Worm (Caenorhabditis elegans) whole organism, L4 larva: ENCODE data around the gene rmd-3.

Experiments
- F10B5.3 ChIP-seq: sonication (generic microtip); optimal IDR thresholded peaks from 2 replicates; lab custom pipeline; 2016; ENCODE audit warnings: mild to moderate bottlenecking, missing genetic modification characterization, missing compliant biosample characterization
- F26F4.8 ChIP-seq: fragments of 200-800 bp; sonication (Bioruptor generic); conservative IDR thresholded peaks from 2 replicates; pipeline ENCODE4 v1.3.6; 2022; ENCODE audit warnings: missing genetic modification characterization, missing compliant biosample characterization
- F44E2.7 ChIP-seq: fragments of 200-800 bp; sonication (Bioruptor generic); IDR thresholded peaks from 2 replicates; pipeline ENCODE4 v2.1.2; 2022; ENCODE audit warnings: missing genetic modification characterization, missing compliant biosample characterization
- T20F7.1 ChIP-seq: fragments of 200-800 bp; sonication (Bioruptor generic); optimal IDR thresholded peaks from 2 replicates; lab custom pipeline; 2018; ENCODE audit warnings: mild to moderate bottlenecking, missing genetic modification characterization, missing compliant biosample characterization
- Y75B8A.6 ChIP-seq: fragments of 200-800 bp; sonication (Bioruptor generic); IDR thresholded peaks from 2 replicates; pipeline ENCODE4 v1.3.6; 2022; ENCODE audit warnings: missing genetic modification reagents, missing genetic modification characterization, missing compliant biosample characterization
- ZK546.5 ChIP-seq, 2 experiments: sonication (generic microtip); optimal IDR thresholded peaks; 2 replicates each; lab custom pipeline; 2017; ENCODE audit warnings: missing biosample characterization in 2 of 2, missing genetic modification characterization in 2 of 2
- aha-1 ChIP-seq: fragments of 150-350 bp; peaks from one replicate; lab custom pipeline; 2014; ENCODE audit warnings: missing biosample characterization, missing genetic modification characterization
- arid-1 ChIP-seq: fragments of 200-800 bp; sonication (Bioruptor generic); conservative IDR thresholded peaks from 2 replicates; pipeline ENCODE4 v1.3.6; 2022; ENCODE audit warnings: missing genetic modification reagents, missing genetic modification characterization, missing compliant biosample characterization
- attf-4 ChIP-seq: sonication (generic microtip); optimal IDR thresholded peaks from 3 replicates; lab custom pipeline; 2017; ENCODE audit warnings: missing biosample characterization, missing genetic modification characterization
- ceh-28 ChIP-seq: fragments of 150-350 bp; optimal IDR thresholded peaks from 2 replicates; lab custom pipeline; 2014; ENCODE audit warnings: missing biosample characterization, missing genetic modification reagents, missing genetic modification characterization
- cey-2 ChIP-seq: sonication (generic microtip); optimal IDR thresholded peaks from 3 replicates; lab custom pipeline; 2017; ENCODE audit warnings: missing genetic modification characterization, mild to moderate bottlenecking, missing compliant biosample characterization, antibody characterized with exemption, borderline replicate concordance; ENCODE audit not compliant: insufficient read depth
- daf-16 ChIP-seq, 3 experiments: sonication (generic microtip); optimal IDR thresholded peaks; 2 replicates each; lab custom pipeline; 2016 to 2017; ENCODE audit warnings: missing genetic modification characterization in 3 of 3, missing genetic modification reagents in 3 of 3, mild to moderate bottlenecking in 2 of 3, missing compliant biosample characterization in 2 of 3, missing biosample characterization in 1 of 3, moderate library complexity in 1 of 3
- dmd-6 ChIP-seq: fragments of 200-800 bp; sonication (Bioruptor generic); IDR thresholded peaks from 2 replicates; pipeline ENCODE4 v1.3.6; 2022; ENCODE audit warnings: missing genetic modification reagents, missing genetic modification characterization, missing compliant biosample characterization
- dmd-9 ChIP-seq: fragments of 200-800 bp; sonication (Bioruptor generic); IDR thresholded peaks from 2 replicates; pipeline ENCODE4 v1.3.6; 2022; ENCODE audit warnings: missing genetic modification reagents, missing genetic modification characterization, missing compliant biosample characterization
- fkh-10 ChIP-seq: fragments of 150-350 bp; optimal IDR thresholded peaks from 2 replicates; lab custom pipeline; 2014; ENCODE audit warnings: missing biosample characterization, missing genetic modification reagents, missing genetic modification characterization
- fos-1 ChIP-seq: fragments of 150-350 bp; optimal IDR thresholded peaks from 2 replicates; lab custom pipeline; 2014; ENCODE audit warnings: missing biosample characterization, missing genetic modification characterization
- hlh-11 ChIP-seq: fragments of 200-800 bp; sonication (Bioruptor generic); optimal IDR thresholded peaks from 2 replicates; lab custom pipeline; 2018; ENCODE audit warnings: mild to moderate bottlenecking, missing genetic modification characterization, missing compliant biosample characterization
- hlh-30 ChIP-seq: sonication (generic microtip); optimal IDR thresholded peaks from 2 replicates; lab custom pipeline; 2017; ENCODE audit warnings: antibody characterized with exemption, mild to moderate bottlenecking, missing genetic modification characterization, missing compliant biosample characterization; ENCODE audit not compliant: insufficient read depth
- hmg-1.1 ChIP-seq: fragments of 200-800 bp; sonication (Bioruptor generic); IDR thresholded peaks from 2 replicates; pipeline ENCODE4 v1.3.6; 2022; ENCODE audit warnings: missing genetic modification reagents, missing genetic modification characterization, missing compliant biosample characterization
- lim-7 ChIP-seq: fragments of 200-800 bp; sonication (Bioruptor generic); IDR thresholded peaks from 2 replicates; pipeline ENCODE4 v1.3.6; 2022; ENCODE audit warnings: missing genetic modification characterization, missing compliant biosample characterization
- lin-1 ChIP-seq: fragments of 200-800 bp; sonication (Bioruptor generic); IDR thresholded peaks from 2 replicates; pipeline ENCODE4 v1.3.6; 2022; ENCODE audit warnings: missing genetic modification reagents, missing genetic modification characterization, missing compliant biosample characterization
- lin-13 ChIP-seq: fragments of 150-350 bp; optimal IDR thresholded peaks from 2 replicates; lab custom pipeline; 2014; ENCODE audit warnings: missing biosample characterization, missing genetic modification reagents, missing genetic modification characterization
- lin-29 ChIP-seq: fragments of 200-800 bp; sonication (Bioruptor generic); IDR thresholded peaks from 2 replicates; pipeline ENCODE4 v1.3.6; 2022; ENCODE audit warnings: missing genetic modification reagents, missing genetic modification characterization, missing compliant biosample characterization
- lin-38 ChIP-seq: fragments of 200-800 bp; sonication (Bioruptor generic); IDR thresholded peaks from 2 replicates; pipeline ENCODE4 v1.3.6; 2022; ENCODE audit warnings: missing genetic modification reagents, missing genetic modification characterization, missing compliant biosample characterization
- lsy-2 ChIP-seq, 2 experiments: fragments of 150-350 bp in 1 of 2; sonication (generic microtip) in 1 of 2; optimal IDR thresholded peaks; 2 replicates each; lab custom pipeline; 2014 to 2017; ENCODE audit warnings: missing biosample characterization in 2 of 2, missing genetic modification characterization in 2 of 2
- mdl-1 ChIP-seq, 2 experiments: fragments of 150-350 bp in 1 of 2; sonication (generic microtip) in 1 of 2; optimal IDR thresholded peaks; 2 replicates each; lab custom pipeline; 2014 to 2017; ENCODE audit warnings: missing biosample characterization in 2 of 2, missing genetic modification characterization in 2 of 2
- mes-2 ChIP-seq: sonication (generic microtip); optimal IDR thresholded peaks from 2 replicates; lab custom pipeline; 2016; ENCODE audit warnings: missing genotype, mild to moderate bottlenecking, missing genetic modification characterization, missing compliant biosample characterization; ENCODE audit not compliant: poor library complexity, severe bottlenecking
- mxl-3 ChIP-seq: fragments of 200-800 bp; sonication (Bioruptor generic); optimal IDR thresholded peaks from 2 replicates; lab custom pipeline; 2018; ENCODE audit warnings: mild to moderate bottlenecking, missing genetic modification characterization, missing compliant biosample characterization
- nhr-28 ChIP-seq: fragments of 150-350 bp; optimal IDR thresholded peaks from 2 replicates; lab custom pipeline; 2014; ENCODE audit warnings: missing biosample characterization, missing genetic modification characterization
- nhr-48 ChIP-seq: sonication (generic microtip); optimal IDR thresholded peaks from 2 replicates; lab custom pipeline; 2016; ENCODE audit warnings: mild to moderate bottlenecking, missing genetic modification characterization, missing compliant biosample characterization
- nhr-6 ChIP-seq: fragments of 150-350 bp; optimal IDR thresholded peaks from 2 replicates; lab custom pipeline; 2014; ENCODE audit warnings: missing biosample characterization, missing genetic modification characterization
- nhr-76 ChIP-seq: fragments of 150-350 bp; optimal IDR thresholded peaks from 2 replicates; lab custom pipeline; 2014; ENCODE audit warnings: missing biosample characterization, missing genetic modification characterization
- nhr-77 ChIP-seq: fragments of 150-350 bp; optimal IDR thresholded peaks from 2 replicates; lab custom pipeline; 2014; ENCODE audit warnings: missing biosample characterization, missing genetic modification characterization
- pha-4 ChIP-seq, 2 experiments: fragments of 150-350 bp in 1 of 2; fragments of 200-800 bp in 1 of 2; sonication (Bioruptor generic) in 1 of 2; IDR thresholded peaks in 1 of 2; optimal IDR thresholded peaks in 1 of 2; 2 replicates each; pipeline versions ENCODE4 v1.3.6 to Lab custom; 2014 to 2022; ENCODE audit warnings: missing genetic modification characterization in 2 of 2, missing genetic modification reagents in 2 of 2, missing biosample characterization in 1 of 2, missing compliant biosample characterization in 1 of 2
- rbr-2 ChIP-seq: sonication (generic microtip); optimal IDR thresholded peaks from 2 replicates; lab custom pipeline; 2016; ENCODE audit warnings: missing genotype, missing genetic modification characterization, missing compliant biosample characterization
- set-16 ChIP-seq: fragments of 200-800 bp; sonication (Bioruptor generic); IDR thresholded peaks from 2 replicates; pipeline ENCODE4 v1.3.6; 2022; ENCODE audit warnings: missing genetic modification reagents, missing genetic modification characterization, missing compliant biosample characterization
- spr-3 ChIP-seq: fragments of 200-800 bp; sonication (Bioruptor generic); optimal IDR thresholded peaks from 2 replicates; lab custom pipeline; 2018; ENCODE audit warnings: mild to moderate bottlenecking, missing genetic modification characterization, missing compliant biosample characterization
- tag-97 ChIP-seq: fragments of 200-800 bp; sonication (Bioruptor generic); IDR thresholded peaks from 2 replicates; pipeline ENCODE4 v1.3.6; 2022; ENCODE audit warnings: missing genetic modification characterization, missing compliant biosample characterization
- unc-130 ChIP-seq: sonication (generic microtip); optimal IDR thresholded peaks from 2 replicates; lab custom pipeline; 2016; ENCODE audit warnings: missing genetic modification reagents, missing genetic modification characterization, missing compliant biosample characterization
- unc-62 ChIP-seq, 3 experiments: fragments of 150-350 bp in 1 of 3; sonication (generic microtip); optimal IDR thresholded peaks in 2 of 3; peaks in 1 of 3; 1 replicate in 1 of 3; 2 replicates in 2 of 3; lab custom pipeline; 2014 to 2017; ENCODE audit warnings: missing biosample characterization in 3 of 3, missing genetic modification characterization in 3 of 3, missing genetic modification reagents in 3 of 3, missing genotype in 1 of 3
- ztf-11 ChIP-seq: fragments of 150-350 bp; optimal IDR thresholded peaks from 2 replicates; lab custom pipeline; 2014; ENCODE audit warnings: missing biosample characterization, missing genetic modification characterization
- ztf-7 ChIP-seq: fragments of 150-350 bp; optimal IDR thresholded peaks from 2 replicates; lab custom pipeline; 2014; ENCODE audit warnings: missing biosample characterization, missing genetic modification characterization

rmd-3 gene

ce11 chrII:11305627-11306449, 33.6 kb downstream of the rmd-3 start, which contains the start of gene rsf-1 (continued):
- TF ChIP-seq hlh-30 (tag; lab: Kevin White, UChicago): peak; percentile 16
- peak; percentile 68 for TF ChIP-seq aha-1
- no peak for TF ChIP-seq ceh-28
- TF ChIP-seq F26F4.8 (GFP tag; lab: Robert Waterston, UW): no peak

ce11 chrII:11302591-11302990, 36.8 kb downstream of the rmd-3 start, which contains the start of gene samp-1:
Gene samp-1, plus strand, starts transcription at chrII:11302891.
- TF ChIP-seq nhr-77 (tag; lab: Kevin White, UChicago): no peak
- TF ChIP-seq lin-29: no peak
- TF ChIP-seq pha-4 (GFP tag; IDR thresholded peaks at IDR 0.05; lab: Robert Waterston, UW): peak; percentile 21; the same call in 1 of the 2 replicates
- TF ChIP-seq pha-4 (tag; optimal IDR thresholded peaks at IDR 0.05; lab: Kevin White, UChicago): no peak
- TF ChIP-seq lin-38 (GFP tag; lab: Robert Waterston, UW): peak; percentile 37; the same call in 1 of the 2 replicates
- TF ChIP-seq mdl-1 (tag; optimal IDR thresholded peaks at IDR 0.05; lab: Kevin White, UChicago): no peak
- TF ChIP-seq ztf-11: no peak
- TF ChIP-seq aha-1: no peak
- no peak for TF ChIP-seq nhr-48 (tag; lab: Kevin White, UChicago)
- no peak for TF ChIP-seq lin-1 (GFP tag; lab: Robert Waterston, UW)
- TF ChIP-seq mxl-3: no peak
- TF ChIP-seq tag-97 (GFP tag; lab: Robert Waterston, UW): no peak
- TF ChIP-seq unc-62 (GFP tag; optimal IDR thresholded peaks at IDR 0.05 in 1 of 2; lab: Kevin White, UChicago): peak in 1 of 2 experiments; percentile 78
- TF ChIP-seq unc-62 (tag; optimal IDR thresholded peaks at IDR 0.05; lab: Kevin White, UChicago): no peak
- TF ChIP-seq lim-7 (GFP tag; lab: Robert Waterston, UW): no peak
- no peak for TF ChIP-seq fkh-10 (GFP tag; lab: Kevin White, UChicago)
- no peak for TF ChIP-seq set-16 (GFP tag; lab: Robert Waterston, UW)
- no peak for TF ChIP-seq hlh-30 (tag; lab: Kevin White, UChicago)
- TF ChIP-seq F44E2.7 (GFP tag; lab: Robert Waterston, UW): no peak

DNA sequence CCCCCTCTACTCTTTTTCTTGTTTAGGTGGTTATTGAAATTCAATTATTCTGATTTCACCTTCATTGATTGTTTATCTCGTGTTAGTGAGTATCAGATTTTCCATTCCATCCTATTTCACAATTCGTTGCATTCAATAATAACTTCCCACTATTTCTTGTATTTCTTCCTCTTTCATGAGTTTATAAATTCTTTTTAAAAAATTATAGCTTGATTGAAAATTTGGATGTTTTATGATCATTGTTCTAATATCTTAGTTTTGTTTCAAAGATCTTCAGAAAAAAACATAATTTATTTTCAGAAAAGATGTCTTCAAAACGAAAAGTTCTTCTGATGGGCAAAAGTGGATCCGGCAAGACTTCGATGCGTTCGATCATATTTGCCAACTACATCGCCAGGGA, 38.3 kb downstream of the rmd-3 start, which contains the start of gene raga-1:
Gene raga-1, plus strand, starts transcription at position 301 of the 400 bp plus-strand sequence.
- no peak for TF ChIP-seq F10B5.3
- no peak for TF ChIP-seq ZK546.5 (tag; optimal IDR thresholded peaks at IDR 0.05; lab: Kevin White, UChicago)
- TF ChIP-seq dmd-6 (GFP tag; lab: Robert Waterston, UW): no peak
- no peak for TF ChIP-seq fkh-10 (GFP tag; lab: Kevin White, UChicago)
- no peak for TF ChIP-seq fos-1
- TF ChIP-seq dmd-9 (GFP tag; lab: Robert Waterston, UW): no peak
- TF ChIP-seq ztf-7: no peak

ce11 chrII:11297217-11297738, 42.1 kb downstream of the rmd-3 start, which contains the start of gene saps-1:
Gene saps-1, plus strand, starts transcription at chrII:11297688.
- TF ChIP-seq hlh-11 (tag; lab: Kevin White, UChicago) (peak; percentile 13), mes-2 (peak; percentile 65), lin-13 (no peak), cey-2 (tag; lab: Kevin White, UChicago) (no peak), spr-3 (GFP tag; lab: Kevin White, UChicago) (no peak), lsy-2 (tag; optimal IDR thresholded peaks at IDR 0.05; lab: Kevin White, UChicago) (peak in 1 of 2 experiments; percentile 43), rbr-2 (tag; lab: Kevin White, UChicago) (no peak), nhr-76 (no peak), Y75B8A.6 (GFP tag; lab: Robert Waterston, UW) (no peak), unc-130 (GFP tag; lab: Kevin White, UChicago) (peak; percentile 59), F10B5.3 (no peak), daf-16 (GFP tag; optimal IDR thresholded peaks at IDR 0.05; lab: Kevin White, UChicago) (no peak), daf-16 (tag; optimal IDR thresholded peaks at IDR 0.05; lab: Kevin White, UChicago) (peak; percentile 15), nhr-28 (tag; lab: Kevin White, UChicago) (peak; percentile 14), hlh-30 (tag; lab: Kevin White, UChicago) (peak; percentile 44), attf-4 (tag; lab: Kevin White, UChicago) (no peak), lin-38 (GFP tag; lab: Robert Waterston, UW) (peak; percentile 76), hmg-1.1 (GFP tag; lab: Robert Waterston, UW) (0 out of 2 replicates have a peak, but pooled peaks have one; percentile 46), nhr-6 (no peak), T20F7.1 (no peak), arid-1 (GFP tag; lab: Robert Waterston, UW) (0 out of 2 replicates have a peak, but pooled peaks have one; percentile 38)
